Fruit fly (Drosophila melanogaster) whole organism, adult: Measurements from ENCODE around the gene klu.

Source experiments
- CG11617 ChIP-seq: fragments of 200-800 bp; sonication (Bioruptor generic); optimal IDR thresholded peaks from 2 replicates; lab custom pipeline; 2017; ENCODE audit warnings: mild to moderate bottlenecking, missing biosample characterization, missing genetic modification reagents, missing genetic modification characterization
- CG12768 ChIP-seq: fragments of 200-800 bp; sonication (Bioruptor generic); optimal IDR thresholded peaks from 2 replicates; lab custom pipeline; 2017; ENCODE audit warnings: missing biosample characterization, missing genetic modification characterization, mild to moderate bottlenecking, moderate library complexity, missing genetic modification reagents
- CG14711 ChIP-seq: fragments of 200-800 bp; sonication (Bioruptor generic); optimal IDR thresholded peaks from 2 replicates; lab custom pipeline; 2018; ENCODE audit warnings: missing biosample characterization, mild to moderate bottlenecking, missing genetic modification characterization, moderate library complexity
- CG1620 ChIP-seq: fragments of 200-800 bp; sonication (Bioruptor generic); optimal IDR thresholded peaks from 2 replicates; lab custom pipeline; 2016; ENCODE audit warnings: missing biosample characterization, missing genetic modification characterization
- CG33017 ChIP-seq: fragments of 200-800 bp; sonication (Bioruptor generic); optimal IDR thresholded peaks from 2 replicates; lab custom pipeline; 2018; ENCODE audit warnings: missing biosample characterization, mild to moderate bottlenecking, missing genetic modification characterization, moderate library complexity
- CG5204 ChIP-seq: fragments of 200-800 bp; sonication (Bioruptor generic); optimal IDR thresholded peaks from 2 replicates; lab custom pipeline; 2016; ENCODE audit warnings: missing biosample characterization, missing genetic modification characterization
- CG7045 ChIP-seq: fragments of 200-800 bp; sonication (Bioruptor generic); optimal IDR thresholded peaks from 2 replicates; lab custom pipeline; 2017; ENCODE audit warnings: missing biosample characterization, mild to moderate bottlenecking, missing genetic modification characterization
- CG7101 ChIP-seq: fragments of 200-800 bp; sonication (Bioruptor generic); optimal IDR thresholded peaks from 2 replicates; lab custom pipeline; 2018; ENCODE audit warnings: missing biosample characterization, mild to moderate bottlenecking, missing genetic modification characterization, moderate library complexity
- Clk ChIP-seq: fragments of 200-800 bp; sonication (Bioruptor generic); optimal IDR thresholded peaks from 2 replicates; lab custom pipeline; 2017; ENCODE audit warnings: missing biosample characterization, missing genetic modification characterization
- Crg-1 ChIP-seq: fragments of 200-800 bp; sonication (Bioruptor generic); optimal IDR thresholded peaks from 2 replicates; lab custom pipeline; 2016; ENCODE audit warnings: missing biosample characterization, missing genetic modification characterization
- Hr96 ChIP-seq: fragments of 200-800 bp; sonication (Bioruptor generic); optimal IDR thresholded peaks from 2 replicates; lab custom pipeline; 2016; ENCODE audit warnings: missing biosample characterization, missing genetic modification characterization
- Mnt ChIP-seq: fragments of 200-800 bp; sonication (Bioruptor generic); optimal IDR thresholded peaks from 2 replicates; lab custom pipeline; 2016; ENCODE audit warnings: missing biosample characterization, mild to moderate bottlenecking, missing genetic modification characterization
- bab1 ChIP-seq: fragments of 200-800 bp; sonication (Bioruptor generic); optimal IDR thresholded peaks from 3 replicates; lab custom pipeline; 2019; ENCODE audit warnings: missing biosample characterization, mild to moderate bottlenecking, missing genetic modification characterization, moderate library complexity
- cic ChIP-seq: fragments of 200-800 bp; sonication (Bioruptor generic); optimal IDR thresholded peaks from 2 replicates; lab custom pipeline; 2017; ENCODE audit warnings: missing biosample characterization, mild to moderate bottlenecking, missing genetic modification characterization, moderate library complexity
- cnc ChIP-seq, 2 experiments: fragments of >200 bp; optimal IDR thresholded peaks; 2 replicates each; lab custom pipeline; 2017
- kay ChIP-seq: fragments of 200-800 bp; sonication (Bioruptor generic); peaks from one replicate; lab custom pipeline; 2016; ENCODE audit warnings: missing biosample characterization, missing genetic modification characterization, borderline replicate concordance
- ovo ChIP-seq: fragments of 200-800 bp; sonication (Bioruptor generic); optimal IDR thresholded peaks from 2 replicates; lab custom pipeline; 2016; ENCODE audit warnings: missing biosample characterization, missing genetic modification characterization
- pad ChIP-seq: fragments of 200-800 bp; sonication (Bioruptor generic); optimal IDR thresholded peaks from 3 replicates; lab custom pipeline; 2017; ENCODE audit warnings: missing biosample characterization, missing genetic modification characterization, mild to moderate bottlenecking, moderate library complexity, missing genetic modification reagents
- tj ChIP-seq: fragments of 200-800 bp; sonication (Bioruptor generic); optimal IDR thresholded peaks from 3 replicates; lab custom pipeline; 2017; ENCODE audit warnings: missing biosample characterization, mild to moderate bottlenecking, missing genetic modification characterization, moderate library complexity
- toe ChIP-seq: fragments of 200-800 bp; sonication (Bioruptor generic); optimal IDR thresholded peaks from 2 replicates; lab custom pipeline; 2016; ENCODE audit warnings: missing biosample characterization, missing genetic modification characterization

klu gene

dm6 chr3L:10986613-10987012 lies 22.4 kb downstream of the klu start:
- no peak for TF ChIP-seq Hr96
- no peak for TF ChIP-seq CG14711 (tag; lab: Kevin White, UChicago)
- TF ChIP-seq CG33017 (tag; lab: Kevin White, UChicago) = no peak
- no peak for TF ChIP-seq CG7045
- TF ChIP-seq CG1620 = no peak
- no peak for TF ChIP-seq tj (GFP tag; lab: Kevin White, UChicago)
- no peak for TF ChIP-seq CG7101
- TF ChIP-seq bab1 = no peak
- TF ChIP-seq CG12768 (GFP tag; lab: Kevin White, UChicago) = no peak
- no peak for TF ChIP-seq kay (GFP tag; lab: Kevin White, UChicago)
- TF ChIP-seq Mnt (GFP tag; lab: Kevin White, UChicago) = no peak
- no peak for TF ChIP-seq Clk (GFP tag; lab: Kevin White, UChicago)
- no peak for TF ChIP-seq cnc (optimal IDR thresholded peaks at IDR 0.05; lab: Kevin White, UChicago)
- TF ChIP-seq Crg-1 (GFP tag; lab: Kevin White, UChicago) = no peak
- TF ChIP-seq cic (GFP tag; lab: Kevin White, UChicago) = no peak
- TF ChIP-seq toe = no peak
- TF ChIP-seq pad (GFP tag; lab: Kevin White, UChicago) = no peak
- no peak for TF ChIP-seq ovo (GFP tag; lab: Kevin White, UChicago)

dm6 chr3L:10985592-10985991 lies 23.4 kb downstream of the klu start:
- no peak for TF ChIP-seq CG33017 (tag; lab: Kevin White, UChicago)
- TF ChIP-seq pad (GFP tag; lab: Kevin White, UChicago) = no peak
- no peak for TF ChIP-seq Mnt (GFP tag; lab: Kevin White, UChicago)
- no peak for TF ChIP-seq bab1
- no peak for TF ChIP-seq ovo (GFP tag; lab: Kevin White, UChicago)
- TF ChIP-seq CG11617 (GFP tag; lab: Kevin White, UChicago) = no peak
- TF ChIP-seq Hr96 = no peak
- no peak for TF ChIP-seq CG12768 (GFP tag; lab: Kevin White, UChicago)
- no peak for TF ChIP-seq cnc (optimal IDR thresholded peaks at IDR 0.05; lab: Kevin White, UChicago)
- no peak for TF ChIP-seq CG5204 (GFP tag; lab: Kevin White, UChicago)
- TF ChIP-seq Crg-1 (GFP tag; lab: Kevin White, UChicago) = no peak
- no peak for TF ChIP-seq CG7045
- TF ChIP-seq Clk (GFP tag; lab: Kevin White, UChicago) = no peak

- TF ChIP-seq bab1 = no peak
- no peak for TF ChIP-seq CG11617 (GFP tag; lab: Kevin White, UChicago)
- no peak for TF ChIP-seq CG7101
- no peak for TF ChIP-seq CG5204 (GFP tag; lab: Kevin White, UChicago)
Measured at dm6 chr3L:10984557-10984956, 24.4 kb downstream of the klu start.

- no peak for TF ChIP-seq CG11617 (GFP tag; lab: Kevin White, UChicago)
- no peak for TF ChIP-seq tj (GFP tag; lab: Kevin White, UChicago)
- TF ChIP-seq CG1620 = no peak
- no peak for TF ChIP-seq Crg-1 (GFP tag; lab: Kevin White, UChicago)
- no peak for TF ChIP-seq pad (GFP tag; lab: Kevin White, UChicago)
Measured at dm6 chr3L:10977438-10977837, 31.6 kb downstream of the klu start.

- TF ChIP-seq ovo (GFP tag; lab: Kevin White, UChicago) (no peak), CG12768 (GFP tag; lab: Kevin White, UChicago) (no peak), CG7101 (no peak), CG7045 (no peak), Clk (GFP tag; lab: Kevin White, UChicago) (no peak), pad (GFP tag; lab: Kevin White, UChicago) (no peak), cnc (optimal IDR thresholded peaks at IDR 0.05; lab: Kevin White, UChicago) (no peak), Mnt (GFP tag; lab: Kevin White, UChicago) (no peak), tj (GFP tag; lab: Kevin White, UChicago) (no peak), CG33017 (tag; lab: Kevin White, UChicago) (no peak), bab1 (no peak), toe (no peak), CG14711 (tag; lab: Kevin White, UChicago) (no peak), CG11617 (GFP tag; lab: Kevin White, UChicago) (no peak), CG5204 (GFP tag; lab: Kevin White, UChicago) (no peak), Crg-1 (GFP tag; lab: Kevin White, UChicago) (no peak)
Measured at dm6 chr3L:10976478-10976877, 32.5 kb downstream of the klu start.

dm6 chr3L:10972348-10972747 lies 36.6 kb downstream of the klu start, which contains the start of gene CG14147:
CG14147 (plus strand) TSS chr3L:10972648.
- TF ChIP-seq bab1 = no peak
- no peak for TF ChIP-seq toe
- no peak for TF ChIP-seq Mnt (GFP tag; lab: Kevin White, UChicago)
- TF ChIP-seq Hr96 = no peak
- TF ChIP-seq CG12768 (GFP tag; lab: Kevin White, UChicago) = no peak
- TF ChIP-seq cnc (optimal IDR thresholded peaks at IDR 0.05; lab: Kevin White, UChicago) = no peak
- no peak for TF ChIP-seq CG33017 (tag; lab: Kevin White, UChicago)
- no peak for TF ChIP-seq cic (GFP tag; lab: Kevin White, UChicago)
- no peak for TF ChIP-seq CG11617 (GFP tag; lab: Kevin White, UChicago)
- TF ChIP-seq pad (GFP tag; lab: Kevin White, UChicago) = no peak

- TF ChIP-seq kay (GFP tag; lab: Kevin White, UChicago) = no peak
- no peak for TF ChIP-seq CG1620
- TF ChIP-seq cic (GFP tag; lab: Kevin White, UChicago) = no peak
- TF ChIP-seq CG11617 (GFP tag; lab: Kevin White, UChicago) = no peak
- TF ChIP-seq tj (GFP tag; lab: Kevin White, UChicago) = no peak
- TF ChIP-seq Mnt (GFP tag; lab: Kevin White, UChicago) = no peak
- no peak for TF ChIP-seq CG7045
- no peak for TF ChIP-seq pad (GFP tag; lab: Kevin White, UChicago)
- no peak for TF ChIP-seq Crg-1 (GFP tag; lab: Kevin White, UChicago)
- no peak for TF ChIP-seq CG12768 (GFP tag; lab: Kevin White, UChicago)
- TF ChIP-seq Clk (GFP tag; lab: Kevin White, UChicago) = no peak
- TF ChIP-seq ovo (GFP tag; lab: Kevin White, UChicago) = no peak
Measured at dm6 chr3L:10968656-10969055, 40.3 kb downstream of the klu start.
